Worm (Caenorhabditis elegans) whole organism, L3 larva: ENCODE results near the gene ZK742.4.

Source experiments
- R02D3.7 ChIP-seq: fragments of 150-350 bp; optimal IDR thresholded peaks from 2 replicates; lab custom pipeline; 2014; ENCODE audit warnings: missing biosample characterization, missing genetic modification characterization
- ZK546.5 ChIP-seq: sonication (generic microtip); optimal IDR thresholded peaks from 2 replicates; lab custom pipeline; 2017; ENCODE audit warnings: missing biosample characterization, missing genetic modification characterization
- ama-1 ChIP-seq: fragments of 150-350 bp; optimal IDR thresholded peaks from 2 replicates; lab custom pipeline; 2018
- ceh-28 ChIP-seq: fragments of 150-350 bp; optimal IDR thresholded peaks from 2 replicates; lab custom pipeline; 2014; ENCODE audit warnings: missing biosample characterization, missing genetic modification reagents, missing genetic modification characterization
- ceh-82 ChIP-seq: fragments of 150-350 bp; optimal IDR thresholded peaks from 2 replicates; lab custom pipeline; 2014; ENCODE audit warnings: missing biosample characterization, missing genetic modification characterization
- ceh-9 ChIP-seq: sonication (generic microtip); optimal IDR thresholded peaks from 2 replicates; lab custom pipeline; 2018; ENCODE audit warnings: missing biosample characterization, missing genetic modification characterization
- egl-27 ChIP-seq: sonication (generic microtip); optimal IDR thresholded peaks from 4 replicates; lab custom pipeline; 2017; ENCODE audit warnings: missing biosample characterization, missing genetic modification reagents, missing genetic modification characterization
- egl-5 ChIP-seq: fragments of 150-350 bp; optimal IDR thresholded peaks from 2 replicates; lab custom pipeline; 2017; ENCODE audit warnings: missing biosample characterization, missing genetic modification reagents, missing genetic modification characterization, inconsistent platforms
- elt-2 ChIP-seq: sonication (generic microtip); optimal IDR thresholded peaks from 2 replicates; lab custom pipeline; 2016; ENCODE audit warnings: missing genetic modification reagents, mild to moderate bottlenecking, missing genetic modification characterization, missing compliant biosample characterization
- fkh-10 ChIP-seq: sonication (generic microtip); optimal IDR thresholded peaks from 2 replicates; lab custom pipeline; 2017; ENCODE audit warnings: missing biosample characterization, missing genetic modification reagents, missing genetic modification characterization
- fkh-2 ChIP-seq: fragments of 150-350 bp; optimal IDR thresholded peaks from 2 replicates; lab custom pipeline; 2014; ENCODE audit warnings: missing biosample characterization, missing genetic modification reagents, missing genetic modification characterization
- hmg-11 ChIP-seq: sonication (generic microtip); optimal IDR thresholded peaks from 2 replicates; lab custom pipeline; 2016; ENCODE audit warnings: missing genetic modification characterization, missing compliant biosample characterization
- jun-1 ChIP-seq: fragments of 150-350 bp; optimal IDR thresholded peaks from 2 replicates; lab custom pipeline; 2014; ENCODE audit warnings: missing biosample characterization, missing genetic modification reagents, missing genetic modification characterization
- lin-15B ChIP-seq: fragments of 150-350 bp; optimal IDR thresholded peaks from 2 replicates; lab custom pipeline; 2014; ENCODE audit warnings: missing biosample characterization, missing genetic modification characterization
- lin-39 ChIP-seq: fragments of 150-350 bp; optimal IDR thresholded peaks from 2 replicates; lab custom pipeline; 2018; ENCODE audit warnings: missing biosample characterization, missing genetic modification reagents, missing genetic modification characterization
- lsy-12 ChIP-seq: sonication (generic microtip); optimal IDR thresholded peaks from 2 replicates; lab custom pipeline; 2016; ENCODE audit warnings: mild to moderate bottlenecking, missing genetic modification characterization, missing compliant biosample characterization
- mdl-1 ChIP-seq: fragments of 150-350 bp; optimal IDR thresholded peaks from 2 replicates; lab custom pipeline; 2014; ENCODE audit warnings: missing biosample characterization, missing genetic modification characterization
- nfya-1 ChIP-seq: sonication (generic microtip); optimal IDR thresholded peaks from 2 replicates; lab custom pipeline; 2017; ENCODE audit warnings: missing genetic modification characterization, mild to moderate bottlenecking, missing compliant biosample characterization, antibody characterized with exemption, moderate library complexity; ENCODE audit not compliant: insufficient read depth
- nhr-11 ChIP-seq: fragments of 150-350 bp; optimal IDR thresholded peaks from 2 replicates; lab custom pipeline; 2014; ENCODE audit warnings: missing biosample characterization, missing genetic modification characterization
- nhr-12 ChIP-seq: fragments of 150-350 bp; optimal IDR thresholded peaks from 2 replicates; lab custom pipeline; 2014; ENCODE audit warnings: missing biosample characterization, missing genetic modification characterization
- nhr-23 ChIP-seq: fragments of 150-350 bp; optimal IDR thresholded peaks from 2 replicates; lab custom pipeline; 2014; ENCODE audit warnings: missing biosample characterization, missing genetic modification reagents, missing genetic modification characterization
- nhr-237 ChIP-seq: fragments of 150-350 bp; optimal IDR thresholded peaks from 2 replicates; lab custom pipeline; 2014; ENCODE audit warnings: missing biosample characterization, missing genetic modification characterization
- nhr-28 ChIP-seq: fragments of 150-350 bp; optimal IDR thresholded peaks from 2 replicates; lab custom pipeline; 2014; ENCODE audit warnings: missing biosample characterization, missing genetic modification characterization
- nhr-43 ChIP-seq: sonication (generic microtip); optimal IDR thresholded peaks from 2 replicates; lab custom pipeline; 2016; ENCODE audit warnings: mild to moderate bottlenecking, missing genetic modification characterization, missing compliant biosample characterization; ENCODE audit not compliant: poor library complexity, severe bottlenecking
- nhr-67 ChIP-seq: fragments of 150-350 bp; optimal IDR thresholded peaks from 2 replicates; lab custom pipeline; 2014; ENCODE audit warnings: missing biosample characterization, missing genetic modification characterization
- nhr-76 ChIP-seq: fragments of 150-350 bp; sonication (generic microtip); optimal IDR thresholded peaks from 5 replicates; lab custom pipeline; 2014; ENCODE audit warnings: missing biosample characterization, missing genetic modification characterization
- nhr-77 ChIP-seq: fragments of 150-350 bp; optimal IDR thresholded peaks from 2 replicates; lab custom pipeline; 2014; ENCODE audit warnings: missing biosample characterization, missing genetic modification characterization
- pha-4 ChIP-seq: fragments of 150-350 bp; optimal IDR thresholded peaks from 2 replicates; lab custom pipeline; 2014; ENCODE audit warnings: missing biosample characterization, missing genetic modification reagents, missing genetic modification characterization
- pqm-1 ChIP-seq: fragments of 150-350 bp; optimal IDR thresholded peaks from 2 replicates; lab custom pipeline; 2017; ENCODE audit warnings: missing biosample characterization, missing genetic modification characterization, inconsistent platforms
- sea-2 ChIP-seq: fragments of 150-350 bp; sonication (generic microtip); optimal IDR thresholded peaks from 4 replicates; lab custom pipeline; 2014; ENCODE audit warnings: missing biosample characterization, missing genetic modification reagents, missing genetic modification characterization
- snpc-4 ChIP-seq: fragments of 150-350 bp; optimal IDR thresholded peaks from 2 replicates; lab custom pipeline; 2014; ENCODE audit warnings: missing biosample characterization, missing genetic modification characterization
- tbx-2 ChIP-seq: sonication (generic microtip); optimal IDR thresholded peaks from 2 replicates; lab custom pipeline; 2016; ENCODE audit warnings: mild to moderate bottlenecking, missing genetic modification characterization, missing compliant biosample characterization
- unc-62 ChIP-seq: fragments of 150-350 bp; sonication (generic microtip); optimal IDR thresholded peaks from 4 replicates; lab custom pipeline; 2014; ENCODE audit warnings: missing biosample characterization, missing genetic modification reagents, missing genetic modification characterization
- zag-1 ChIP-seq: fragments of 150-350 bp; optimal IDR thresholded peaks from 2 replicates; lab custom pipeline; 2014; ENCODE audit warnings: missing biosample characterization, missing genetic modification characterization

Gene ZK742.4

ce11 chrV:7853900-7854299 lies 42.3 kb upstream of the ZK742.4 start:
- TF ChIP-seq snpc-4 (tag; lab: Kevin White, UChicago) (peak; percentile 19), lin-15B (tag; lab: Kevin White, UChicago) (peak; percentile 14), pha-4 (tag; lab: Kevin White, UChicago) (peak; percentile 29), hmg-11 (tag; lab: Kevin White, UChicago) (peak; percentile 19), pqm-1 (tag; lab: Kevin White, UChicago) (no peak), nfya-1 (tag; lab: Kevin White, UChicago) (peak; percentile 26), zag-1 (tag; lab: Kevin White, UChicago) (no peak)

ce11 chrV:7852078-7852477 lies 40.5 kb upstream of the ZK742.4 start:
- TF ChIP-seq pha-4 (tag; lab: Kevin White, UChicago): no peak
- no peak for TF ChIP-seq ceh-82 (tag; lab: Kevin White, UChicago)

ce11 chrV:7848251-7848650 lies 36.7 kb upstream of the ZK742.4 start:
- TF ChIP-seq ceh-9 (no peak), lin-39 (tag; lab: Kevin White, UChicago) (no peak), nhr-67 (tag; lab: Kevin White, UChicago) (no peak), elt-2 (tag; lab: Kevin White, UChicago) (peak; percentile 31), R02D3.7 (tag; lab: Kevin White, UChicago) (no peak), nhr-237 (tag; lab: Kevin White, UChicago) (no peak), nhr-77 (tag; lab: Kevin White, UChicago) (no peak), lsy-12 (tag; lab: Kevin White, UChicago) (no peak), nfya-1 (tag; lab: Kevin White, UChicago) (no peak), nhr-23 (peak; percentile 15), nhr-12 (no peak), sea-2 (GFP tag; lab: Kevin White, UChicago) (no peak), nhr-76 (tag; lab: Kevin White, UChicago) (no peak), hmg-11 (tag; lab: Kevin White, UChicago) (peak; percentile 38), zag-1 (tag; lab: Kevin White, UChicago) (no peak), ama-1 (peak; percentile 8), fkh-2 (tag; lab: Kevin White, UChicago) (no peak), lin-15B (tag; lab: Kevin White, UChicago) (no peak), pha-4 (tag; lab: Kevin White, UChicago) (peak; percentile 45), tbx-2 (tag; lab: Kevin White, UChicago) (no peak), ZK546.5 (no peak), jun-1 (no peak), nhr-11 (tag; lab: Kevin White, UChicago) (no peak), egl-27 (tag; lab: Kevin White, UChicago) (no peak), nhr-43 (no peak)

ce11 chrV:7847687-7848086 lies 36.1 kb upstream of the ZK742.4 start:
- no peak for TF ChIP-seq nhr-237 (tag; lab: Kevin White, UChicago)
- TF ChIP-seq fkh-2 (tag; lab: Kevin White, UChicago): no peak
- TF ChIP-seq lsy-12 (tag; lab: Kevin White, UChicago): no peak
- TF ChIP-seq lin-15B (tag; lab: Kevin White, UChicago): no peak
- no peak for TF ChIP-seq ceh-28 (tag; lab: Kevin White, UChicago)
- no peak for TF ChIP-seq nhr-28 (tag; lab: Kevin White, UChicago)
- TF ChIP-seq lin-39 (tag; lab: Kevin White, UChicago): peak; percentile 32
- TF ChIP-seq nhr-11 (tag; lab: Kevin White, UChicago): no peak
- no peak for TF ChIP-seq fkh-10 (GFP tag; lab: Kevin White, UChicago)
- peak; percentile 88 for TF ChIP-seq pha-4 (tag; lab: Kevin White, UChicago)
- no peak for TF ChIP-seq snpc-4 (tag; lab: Kevin White, UChicago)
- TF ChIP-seq nhr-23: no peak
- TF ChIP-seq mdl-1 (tag; lab: Kevin White, UChicago): no peak
- no peak for TF ChIP-seq ceh-82 (tag; lab: Kevin White, UChicago)
- no peak for TF ChIP-seq jun-1
- TF ChIP-seq pqm-1 (tag; lab: Kevin White, UChicago): no peak
- TF ChIP-seq unc-62 (GFP tag; lab: Kevin White, UChicago): no peak
- TF ChIP-seq, all 47 proteins: peak for 2

ce11 chrV:7847170-7847569 lies 35.6 kb upstream of the ZK742.4 start, which contains the start of gene memo-1:
TSS of gene memo-1 (minus strand) at chrV:7847171.
- TF ChIP-seq elt-2 (tag; lab: Kevin White, UChicago): no peak
- TF ChIP-seq snpc-4 (tag; lab: Kevin White, UChicago): no peak
- no peak for TF ChIP-seq egl-5 (tag; lab: Kevin White, UChicago)
- TF ChIP-seq, all 47 proteins: peak for 0
